Fruit fly (Drosophila melanogaster) whole organism, embryonic: Measurements from ENCODE around the gene CBP.
A peak's percentile ranks its signal among the peaks of the same experiment; 100 is the strongest.

Experiments
- Abd-B ChIP-seq: fragments of 200-800 bp; sonication (Bioruptor generic); optimal IDR thresholded peaks from 2 replicates; lab custom pipeline; 2018; ENCODE audit warnings: missing biosample characterization, mild to moderate bottlenecking, missing genetic modification characterization, moderate library complexity
- CG10274 ChIP-seq: fragments of 200-800 bp; sonication (Bioruptor generic); optimal IDR thresholded peaks from 3 replicates; lab custom pipeline; 2017; ENCODE audit warnings: missing biosample characterization, mild to moderate bottlenecking, missing genetic modification characterization
- CG10431 ChIP-seq: fragments of 200-800 bp; sonication (Bioruptor generic); optimal IDR thresholded peaks from 3 replicates; lab custom pipeline; 2018; ENCODE audit warnings: missing biosample characterization, mild to moderate bottlenecking, missing genetic modification characterization
- CG10543 ChIP-seq: fragments of 200-800 bp; sonication (Bioruptor generic); optimal IDR thresholded peaks from 3 replicates; lab custom pipeline; 2017; ENCODE audit warnings: missing biosample characterization, mild to moderate bottlenecking, missing genetic modification characterization, moderate library complexity
- CG12391 ChIP-seq: fragments of 200-800 bp; sonication (Bioruptor generic); optimal IDR thresholded peaks from 3 replicates; lab custom pipeline; 2018; ENCODE audit warnings: missing biosample characterization, mild to moderate bottlenecking, missing genetic modification characterization, moderate library complexity
- CG13624 ChIP-seq: fragments of 200-800 bp; sonication (Bioruptor generic); optimal IDR thresholded peaks from 2 replicates; lab custom pipeline; 2016; ENCODE audit warnings: missing biosample characterization, missing genetic modification characterization
- CG15514 ChIP-seq: fragments of 200-800 bp; sonication (Bioruptor generic); optimal IDR thresholded peaks from 3 replicates; lab custom pipeline; 2017; ENCODE audit warnings: missing biosample characterization, missing genetic modification characterization, mild to moderate bottlenecking, moderate library complexity, missing genetic modification reagents
- CG15601 ChIP-seq: fragments of 200-800 bp; sonication (Bioruptor generic); optimal IDR thresholded peaks from 3 replicates; lab custom pipeline; 2019; ENCODE audit warnings: missing biosample characterization, mild to moderate bottlenecking, missing genetic modification characterization, moderate library complexity
- CG17328 ChIP-seq: fragments of 200-800 bp; sonication (Bioruptor generic); IDR thresholded peaks from 2 replicates; pipeline ENCODE4 v1.3.6; 2022; ENCODE audit warnings: missing biosample characterization, missing genetic modification characterization
- CG18262 ChIP-seq: fragments of 200-800 bp; optimal IDR thresholded peaks from 3 replicates; lab custom pipeline; 2019; ENCODE audit warnings: missing biosample characterization, mild to moderate bottlenecking, missing genetic modification characterization, moderate library complexity
- CG18619 ChIP-seq: fragments of 200-800 bp; sonication (Bioruptor generic); optimal IDR thresholded peaks from 3 replicates; lab custom pipeline; 2017; ENCODE audit warnings: missing biosample characterization, mild to moderate bottlenecking, missing genetic modification characterization
- CG30431 ChIP-seq: fragments of 200-800 bp; sonication (Bioruptor generic); optimal IDR thresholded peaks from 2 replicates; lab custom pipeline; 2017; ENCODE audit warnings: missing biosample characterization, missing genetic modification characterization
- CG3281 ChIP-seq: fragments of 200-800 bp; sonication (Bioruptor generic); optimal IDR thresholded peaks from 3 replicates; lab custom pipeline; 2017; ENCODE audit warnings: missing biosample characterization, mild to moderate bottlenecking, missing genetic modification characterization
- CG33557 ChIP-seq: fragments of 200-800 bp; sonication (Bioruptor generic); optimal IDR thresholded peaks from 2 replicates; lab custom pipeline; 2019; ENCODE audit warnings: missing biosample characterization, mild to moderate bottlenecking, missing genetic modification characterization, moderate library complexity
- CG6654 ChIP-seq: fragments of 200-800 bp; sonication (Bioruptor generic); optimal IDR thresholded peaks from 2 replicates; lab custom pipeline; 2017; ENCODE audit warnings: missing biosample characterization, mild to moderate bottlenecking, missing genetic modification characterization
- CG7987 ChIP-seq: fragments of 200-800 bp; sonication (Bioruptor generic); optimal IDR thresholded peaks from 2 replicates; lab custom pipeline; 2018; ENCODE audit warnings: missing biosample characterization, mild to moderate bottlenecking, missing genetic modification characterization, moderate library complexity
- CG8290 ChIP-seq, 3 experiments: fragments of 200-800 bp; sonication (Bioruptor generic); optimal IDR thresholded peaks; 2 replicates each; lab custom pipeline; 2016 to 2019; ENCODE audit warnings: missing biosample characterization in 3 of 3, missing genetic modification characterization in 3 of 3, mild to moderate bottlenecking in 2 of 3, moderate library complexity in 1 of 3
- CG8359 ChIP-seq: fragments of 200-800 bp; sonication (Bioruptor generic); optimal IDR thresholded peaks from 2 replicates; lab custom pipeline; 2017; ENCODE audit warnings: missing biosample characterization, mild to moderate bottlenecking, missing genetic modification characterization, borderline replicate concordance
- CHES-1-like ChIP-seq: fragments of 200-800 bp; sonication (Bioruptor generic); optimal IDR thresholded peaks from 2 replicates; lab custom pipeline; 2016; ENCODE audit warnings: missing biosample characterization, missing genetic modification characterization
- Camta ChIP-seq: fragments of 200-800 bp; sonication (Bioruptor generic); optimal IDR thresholded peaks from 2 replicates; lab custom pipeline; 2016; ENCODE audit warnings: missing biosample characterization, missing genetic modification characterization
- Dref ChIP-seq: fragments of 200-800 bp; sonication (Bioruptor generic); IDR thresholded peaks from 2 replicates; pipeline ENCODE4 v1.3.6; 2022; ENCODE audit warnings: missing biosample characterization, missing genetic modification characterization
- Fer1 ChIP-seq: fragments of 200-800 bp; sonication (Bioruptor generic); optimal IDR thresholded peaks from 2 replicates; lab custom pipeline; 2017; ENCODE audit warnings: missing biosample characterization, mild to moderate bottlenecking, missing genetic modification characterization
- Nf-YA ChIP-seq: fragments of 200-800 bp; sonication (Bioruptor generic); IDR thresholded peaks from 2 replicates; pipeline ENCODE4 v1.3.6; 2022; ENCODE audit warnings: missing biosample characterization, missing genetic modification characterization
- Pdp1 ChIP-seq, 2 experiments: fragments of 200-800 bp; sonication (Bioruptor generic); optimal IDR thresholded peaks; 3 replicates each; lab custom pipeline; 2016; ENCODE audit warnings: missing biosample characterization in 2 of 2, missing genetic modification characterization in 2 of 2, mild to moderate bottlenecking in 1 of 2, moderate library complexity in 1 of 2
- Rfx ChIP-seq: fragments of 200-800 bp; sonication (Bioruptor generic); IDR thresholded peaks from 2 replicates; pipeline ENCODE4 v1.3.6; 2022; ENCODE audit warnings: missing biosample characterization, missing genetic modification characterization
- Sox100B ChIP-seq: fragments of 200-800 bp; sonication (Bioruptor generic); optimal IDR thresholded peaks from 3 replicates; lab custom pipeline; 2018; ENCODE audit warnings: missing biosample characterization, mild to moderate bottlenecking, missing genetic modification characterization
- Sry-β ChIP-seq: fragments of 200-800 bp; sonication (Bioruptor generic); optimal IDR thresholded peaks from 2 replicates; lab custom pipeline; 2018; ENCODE audit warnings: missing biosample characterization, mild to moderate bottlenecking, missing genetic modification characterization, moderate library complexity
- Ssrp ChIP-seq: fragments of 200-800 bp; sonication (Bioruptor generic); optimal IDR thresholded peaks from 2 replicates; lab custom pipeline; 2018; ENCODE audit warnings: missing biosample characterization, mild to moderate bottlenecking, missing genetic modification characterization, moderate library complexity
- Trl ChIP-seq, 3 experiments: fragments of >200 bp in 2 of 3; fragments of 200-800 bp in 1 of 3; sonication (Bioruptor generic) in 1 of 3; optimal IDR thresholded peaks; 2 replicates in 1 of 3; 3 replicates in 2 of 3; lab custom pipeline; 2016 to 2017; ENCODE audit warnings: missing biosample characterization in 1 of 3, missing genetic modification characterization in 1 of 3
- Xbp1 ChIP-seq: fragments of 200-800 bp; sonication (Bioruptor generic); optimal IDR thresholded peaks from 3 replicates; lab custom pipeline; 2016; ENCODE audit warnings: missing biosample characterization, mild to moderate bottlenecking, missing genetic modification characterization
- ci ChIP-seq: fragments of 200-800 bp; sonication (Bioruptor generic); IDR thresholded peaks from 3 replicates; pipeline ENCODE4 v1.3.6; 2022; ENCODE audit warnings: missing biosample characterization, missing genetic modification characterization
- dan ChIP-seq: fragments of 200-800 bp; sonication (Bioruptor generic); IDR thresholded peaks from 2 replicates; pipeline ENCODE4 v1.3.6; 2022; ENCODE audit warnings: missing biosample characterization, missing genetic modification characterization
- dimm ChIP-seq: fragments of 200-800 bp; sonication (Bioruptor generic); IDR thresholded peaks from 2 replicates; pipeline ENCODE4 v1.3.6; 2022; ENCODE audit warnings: missing biosample characterization, missing genetic modification characterization
- dm ChIP-seq: fragments of 200-800 bp; sonication (Bioruptor generic); optimal IDR thresholded peaks from 3 replicates; lab custom pipeline; 2016; ENCODE audit warnings: missing biosample characterization, missing genetic modification characterization
- eve ChIP-seq, 2 experiments: fragments of >200 bp; optimal IDR thresholded peaks; 2 replicates each; lab custom pipeline; 2017; ENCODE audit warnings: missing biosample characterization in 2 of 2, missing genetic modification characterization in 2 of 2
- ewg ChIP-seq: fragments of 200-800 bp; sonication (Bioruptor generic); optimal IDR thresholded peaks from 3 replicates; lab custom pipeline; 2017; ENCODE audit warnings: mild to moderate bottlenecking, missing biosample characterization, missing genetic modification reagents, missing genetic modification characterization
- ftz-f1 ChIP-seq: fragments of 200-800 bp; sonication (Bioruptor generic); optimal IDR thresholded peaks from 2 replicates; lab custom pipeline; 2016; ENCODE audit warnings: missing biosample characterization, missing genetic modification characterization
- jigr1 ChIP-seq: fragments of 200-800 bp; sonication (Bioruptor generic); IDR thresholded peaks from 3 replicates; pipeline ENCODE4 v1.3.6; 2022; ENCODE audit warnings: missing biosample characterization, missing genetic modification characterization
- kni ChIP-seq: fragments of 200-800 bp; sonication (Bioruptor generic); optimal IDR thresholded peaks from 3 replicates; lab custom pipeline; 2017; ENCODE audit warnings: mild to moderate bottlenecking, missing biosample characterization, missing genetic modification reagents, missing genetic modification characterization
- maf-S ChIP-seq: fragments of 200-800 bp; sonication (Bioruptor generic); optimal IDR thresholded peaks from 2 replicates; lab custom pipeline; 2016; ENCODE audit warnings: missing biosample characterization, missing genetic modification characterization
- nau ChIP-seq: fragments of 200-800 bp; sonication (Bioruptor generic); optimal IDR thresholded peaks from 3 replicates; lab custom pipeline; 2017; ENCODE audit warnings: missing biosample characterization, mild to moderate bottlenecking, missing genetic modification characterization, missing genetic modification reagents
- oc ChIP-seq: fragments of 200-800 bp; sonication (Bioruptor generic); optimal IDR thresholded peaks from 2 replicates; lab custom pipeline; 2018; ENCODE audit warnings: missing biosample characterization, mild to moderate bottlenecking, missing genetic modification characterization, moderate library complexity
- pnt ChIP-seq: fragments of 200-800 bp; sonication (Bioruptor generic); optimal IDR thresholded peaks from 3 replicates; lab custom pipeline; 2016; ENCODE audit warnings: missing biosample characterization, missing genetic modification characterization
- psq ChIP-seq: fragments of 200-800 bp; sonication (Bioruptor generic); optimal IDR thresholded peaks from 2 replicates; lab custom pipeline; 2017; ENCODE audit warnings: missing biosample characterization, missing genetic modification characterization
- ranshi ChIP-seq: fragments of 200-800 bp; sonication (Bioruptor generic); IDR thresholded peaks from 2 replicates; pipeline ENCODE4 v1.3.6; 2022; ENCODE audit warnings: missing biosample characterization, missing genetic modification characterization
- scrt ChIP-seq: fragments of 200-800 bp; sonication (Bioruptor generic); optimal IDR thresholded peaks from 2 replicates; lab custom pipeline; 2018; ENCODE audit warnings: missing biosample characterization, mild to moderate bottlenecking, missing genetic modification characterization, moderate library complexity
- sens ChIP-seq: fragments of 200-800 bp; sonication (Bioruptor generic); peaks from one replicate; lab custom pipeline; 2016; ENCODE audit warnings: missing biosample characterization, missing genetic modification characterization
- sqz ChIP-seq: fragments of 200-800 bp; sonication (Bioruptor generic); optimal IDR thresholded peaks from 3 replicates; lab custom pipeline; 2018; ENCODE audit warnings: missing biosample characterization, mild to moderate bottlenecking, missing genetic modification characterization

CBP gene

DNA sequence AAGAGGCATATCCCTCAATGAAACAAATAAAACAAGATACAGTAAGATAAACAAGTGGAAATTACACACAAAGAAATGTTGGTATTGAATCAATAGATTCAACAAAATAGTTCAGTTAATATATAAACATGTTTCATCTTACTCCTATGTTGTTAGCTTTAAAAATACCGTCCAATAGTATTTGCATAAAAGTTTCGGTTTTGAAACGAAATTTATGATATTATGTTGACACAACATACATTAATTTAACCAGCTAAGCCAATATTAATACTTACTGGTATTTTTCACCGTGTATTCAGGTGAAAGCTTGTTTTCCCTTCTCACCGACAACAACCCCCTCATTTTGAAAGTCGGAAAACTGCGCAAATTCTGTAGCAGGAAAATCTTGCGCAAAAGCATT lies 1.4 kb downstream of the CBP start (continued):
- TF ChIP-seq psq (GFP tag; lab: Kevin White, UChicago), result no peak
- TF ChIP-seq CG7987 (GFP tag; lab: Kevin White, UChicago), result peak; percentile 36
- peak; percentile 55 for TF ChIP-seq CHES-1-like (GFP tag; lab: Kevin White, UChicago)
- TF ChIP-seq scrt (GFP tag; lab: Kevin White, UChicago), result peak; percentile 60
- TF ChIP-seq Nf-YA (GFP tag; lab: Robert Waterston, UW), result no peak
- TF ChIP-seq CG30431, result no peak
- TF ChIP-seq Fer1 (GFP tag; lab: Kevin White, UChicago), result peak; percentile 76
- peak; percentile 76 for TF ChIP-seq oc (tag; lab: Kevin White, UChicago)
- TF ChIP-seq CG3281, result peak; percentile 76
- peak; percentile 61 for TF ChIP-seq CG13624 (GFP tag; lab: Kevin White, UChicago)
- TF ChIP-seq CG12391 (tag; lab: Kevin White, UChicago), result peak; percentile 68
- peak; percentile 72 for TF ChIP-seq CG15601 (tag; lab: Kevin White, UChicago)
- TF ChIP-seq Sox100B (GFP tag; lab: Kevin White, UChicago), result peak; percentile 75
- peak; percentile 57 for TF ChIP-seq ewg (GFP tag; lab: Kevin White, UChicago)
- TF ChIP-seq CG17328 (GFP tag; lab: Robert Waterston, UW), result peak; percentile 44; the same call in 1 of the 2 replicates
- TF ChIP-seq ranshi (GFP tag; lab: Robert Waterston, UW), result peak; percentile 36; the same call in 1 of the 2 replicates
- peak; percentile 64 for TF ChIP-seq nau (GFP tag; lab: Kevin White, UChicago)
- peak; percentile 10 for TF ChIP-seq CG8290 (GFP tag; optimal IDR thresholded peaks at IDR 0.05; lab: Kevin White, UChicago)
- peak in 1 of 2 experiments; percentile 78 for TF ChIP-seq CG8290 (tag; optimal IDR thresholded peaks at IDR 0.05; lab: Kevin White, UChicago)
- TF ChIP-seq eve (GFP tag; optimal IDR thresholded peaks at IDR 0.05; lab: Kevin White, UChicago), result peak in 1 of 2 experiments; percentile 58
- peak; percentile 47 for TF ChIP-seq Ssrp (tag; lab: Kevin White, UChicago)
- peak; percentile 44 for TF ChIP-seq CG15514 (GFP tag; lab: Kevin White, UChicago)
- TF ChIP-seq CG33557 (GFP tag; lab: Kevin White, UChicago), result peak; percentile 39
- peak; percentile 42 for TF ChIP-seq CG18619 (GFP tag; lab: Kevin White, UChicago)
- TF ChIP-seq dimm (GFP tag; lab: Robert Waterston, UW), result no peak
- TF ChIP-seq CG8359 (GFP tag; lab: Kevin White, UChicago), result peak; percentile 19
- TF ChIP-seq pnt (GFP tag; lab: Kevin White, UChicago), result peak; percentile 27
- no peak for TF ChIP-seq Trl (optimal IDR thresholded peaks at IDR 0.05; lab: Kevin White, UChicago)
- peak; percentile 69 for TF ChIP-seq Trl (GFP tag; optimal IDR thresholded peaks at IDR 0.05; lab: Kevin White, UChicago)
- TF ChIP-seq maf-S, result peak; percentile 33
- no peak for TF ChIP-seq Dref (GFP tag; lab: Robert Waterston, UW)
- TF ChIP-seq Camta (GFP tag; lab: Kevin White, UChicago), result peak; percentile 57
- no peak for TF ChIP-seq CG10274 (GFP tag; lab: Kevin White, UChicago)
- TF ChIP-seq ci (GFP tag; lab: Robert Waterston, UW), result peak; percentile 72
- TF ChIP-seq jigr1 (GFP tag; lab: Robert Waterston, UW), result no peak
- no peak for TF ChIP-seq ftz-f1 (GFP tag; lab: Kevin White, UChicago)
- peak; percentile 65 for TF ChIP-seq Rfx (GFP tag; lab: Robert Waterston, UW)

DNA sequence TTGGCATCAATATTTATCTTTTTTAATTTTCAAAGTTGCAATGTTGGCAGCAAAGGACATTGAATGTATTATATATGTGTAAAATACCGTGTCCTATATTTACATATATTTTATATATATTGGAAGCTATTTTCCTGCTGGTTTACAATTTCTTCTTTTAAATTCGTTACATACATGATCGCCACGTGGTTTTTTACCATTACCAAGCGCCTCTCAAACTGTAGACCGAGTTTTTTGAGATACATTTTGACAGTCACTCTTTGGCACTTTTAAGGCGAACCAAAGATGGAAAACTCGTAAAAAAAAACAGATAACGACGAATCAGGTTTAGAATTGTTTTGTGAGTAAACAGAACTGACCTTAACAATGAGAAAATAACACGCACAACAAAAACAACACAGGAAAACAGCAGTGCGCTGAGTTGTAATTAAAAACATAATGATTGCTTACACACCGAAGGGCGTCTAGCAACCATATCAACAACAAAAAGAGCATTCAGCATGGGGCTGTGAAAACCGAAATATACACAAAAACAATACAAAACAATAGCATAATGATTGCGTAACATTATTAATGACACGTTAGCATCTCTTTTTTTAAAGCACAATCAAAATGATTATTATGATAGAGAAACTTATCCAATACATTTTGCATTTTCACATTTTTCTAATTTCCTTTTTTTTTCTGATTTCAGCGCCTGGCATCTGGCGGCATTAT lies 2.6 kb downstream of the CBP start:
- TF ChIP-seq CG10543 (GFP tag; lab: Kevin White, UChicago) (peak; percentile 14), kni (GFP tag; lab: Kevin White, UChicago) (peak; percentile 6), CG13624 (GFP tag; lab: Kevin White, UChicago) (no peak), CG10431 (peak; percentile 61), CG18262 (tag; lab: Kevin White, UChicago) (no peak), Abd-B (GFP tag; lab: Kevin White, UChicago) (peak; percentile 6), Pdp1 (GFP tag; optimal IDR thresholded peaks at IDR 0.05; lab: Kevin White, UChicago) (peak in 1 of 2 experiments; percentile 93), Sry-β (GFP tag; lab: Kevin White, UChicago) (no peak), dan (GFP tag; lab: Robert Waterston, UW) (no peak), dm (GFP tag; lab: Kevin White, UChicago) (peak; percentile 21), Xbp1 (peak; percentile 11), sqz (GFP tag; lab: Kevin White, UChicago) (peak; percentile 21), sens (GFP tag; lab: Kevin White, UChicago) (peak; percentile 71), CG6654 (GFP tag; lab: Kevin White, UChicago) (peak; percentile 98)
